Fruit fly (Drosophila melanogaster): Measurements from ENCODE around the gene CG10598.

DNA sequence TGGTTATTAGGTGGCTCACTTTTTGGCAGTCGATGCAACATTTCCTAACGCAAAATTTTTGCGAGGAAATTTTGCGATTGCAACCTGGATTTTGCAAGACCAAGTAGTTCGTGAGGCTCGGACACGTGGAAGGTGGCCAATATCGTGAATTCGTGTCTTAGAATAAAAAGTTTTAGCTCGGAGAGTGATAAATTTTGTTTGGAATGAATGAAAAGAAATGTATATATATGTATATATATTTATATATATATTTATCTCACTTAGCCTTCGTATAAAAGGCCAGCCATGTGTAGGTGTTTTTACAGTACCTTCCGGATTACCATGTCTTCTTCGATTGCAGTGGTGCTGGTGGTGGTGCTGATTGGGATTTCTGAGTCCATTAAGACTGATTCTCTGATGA, 14.7 kb downstream of the CG10598 start, which contains the start of gene CG18258:
- TF ChIP-seq br (GFP tag; optimal IDR thresholded peaks at IDR 0.05) (no peak), Dif (GFP tag; optimal IDR thresholded peaks at IDR 0.05; ENCODE audit: partially characterized antibody) (no peak)

Measured in whole organism, wandering third instar larva.